Worm (Caenorhabditis elegans) whole organism, L3 larva: ENCODE measurements around the gene B0496.6.

Experiments
- R02D3.7 ChIP-seq: fragments of 150-350 bp; optimal IDR thresholded peaks from 2 replicates; lab custom pipeline; 2014; ENCODE audit warnings: missing biosample characterization, missing genetic modification characterization
- ZK546.5 ChIP-seq: sonication (generic microtip); optimal IDR thresholded peaks from 2 replicates; lab custom pipeline; 2017; ENCODE audit warnings: missing biosample characterization, missing genetic modification characterization
- ama-1 ChIP-seq: fragments of 150-350 bp; optimal IDR thresholded peaks from 2 replicates; lab custom pipeline; 2018
- ceh-16 ChIP-seq: sonication (generic microtip); optimal IDR thresholded peaks from 2 replicates; lab custom pipeline; 2017; ENCODE audit warnings: missing biosample characterization, missing genetic modification characterization
- ceh-82 ChIP-seq: fragments of 150-350 bp; optimal IDR thresholded peaks from 2 replicates; lab custom pipeline; 2014; ENCODE audit warnings: missing biosample characterization, missing genetic modification characterization
- egl-27 ChIP-seq: sonication (generic microtip); optimal IDR thresholded peaks from 4 replicates; lab custom pipeline; 2017; ENCODE audit warnings: missing biosample characterization, missing genetic modification reagents, missing genetic modification characterization
- egl-5 ChIP-seq: fragments of 150-350 bp; optimal IDR thresholded peaks from 2 replicates; lab custom pipeline; 2017; ENCODE audit warnings: missing biosample characterization, missing genetic modification reagents, missing genetic modification characterization, inconsistent platforms
- elt-1 ChIP-seq: fragments of 150-350 bp; optimal IDR thresholded peaks from 2 replicates; lab custom pipeline; 2014; ENCODE audit warnings: missing biosample characterization, missing genetic modification characterization
- elt-2 ChIP-seq: sonication (generic microtip); optimal IDR thresholded peaks from 2 replicates; lab custom pipeline; 2016; ENCODE audit warnings: missing genetic modification reagents, mild to moderate bottlenecking, missing genetic modification characterization, missing compliant biosample characterization
- elt-3 ChIP-seq, 3 experiments: fragments of 150-350 bp in 1 of 3; sonication (generic microtip) in 2 of 3; optimal IDR thresholded peaks; 2 replicates in 2 of 3; 4 replicates in 1 of 3; lab custom pipeline; 2014 to 2017; ENCODE audit warnings: missing biosample characterization in 3 of 3, missing genetic modification characterization in 3 of 3
- eor-1 ChIP-seq, 2 experiments: fragments of 150-350 bp; optimal IDR thresholded peaks; 2 replicates each; lab custom pipeline; 2014 to 2018; ENCODE audit warnings: missing biosample characterization in 2 of 2, missing genetic modification characterization in 2 of 2
- fkh-10 ChIP-seq: sonication (generic microtip); optimal IDR thresholded peaks from 2 replicates; lab custom pipeline; 2017; ENCODE audit warnings: missing biosample characterization, missing genetic modification reagents, missing genetic modification characterization
- fos-1 ChIP-seq: fragments of 150-350 bp; optimal IDR thresholded peaks from 2 replicates; lab custom pipeline; 2014; ENCODE audit warnings: missing biosample characterization, missing genetic modification characterization
- hmg-11 ChIP-seq: sonication (generic microtip); optimal IDR thresholded peaks from 2 replicates; lab custom pipeline; 2016; ENCODE audit warnings: missing genetic modification characterization, missing compliant biosample characterization
- jun-1 ChIP-seq: fragments of 150-350 bp; optimal IDR thresholded peaks from 2 replicates; lab custom pipeline; 2014; ENCODE audit warnings: missing biosample characterization, missing genetic modification reagents, missing genetic modification characterization
- lin-15B ChIP-seq: fragments of 150-350 bp; optimal IDR thresholded peaks from 2 replicates; lab custom pipeline; 2014; ENCODE audit warnings: missing biosample characterization, missing genetic modification characterization
- lin-39 ChIP-seq: fragments of 150-350 bp; optimal IDR thresholded peaks from 2 replicates; lab custom pipeline; 2018; ENCODE audit warnings: missing biosample characterization, missing genetic modification reagents, missing genetic modification characterization
- lsy-12 ChIP-seq: sonication (generic microtip); optimal IDR thresholded peaks from 2 replicates; lab custom pipeline; 2016; ENCODE audit warnings: mild to moderate bottlenecking, missing genetic modification characterization, missing compliant biosample characterization
- mml-1 ChIP-seq: fragments of 150-350 bp; sonication (generic microtip); optimal IDR thresholded peaks from 3 replicates; lab custom pipeline; 2014; ENCODE audit warnings: missing biosample characterization, missing genetic modification characterization
- nfya-1 ChIP-seq: sonication (generic microtip); optimal IDR thresholded peaks from 2 replicates; lab custom pipeline; 2017; ENCODE audit warnings: missing genetic modification characterization, mild to moderate bottlenecking, missing compliant biosample characterization, antibody characterized with exemption, moderate library complexity; ENCODE audit not compliant: insufficient read depth
- nhr-11 ChIP-seq: fragments of 150-350 bp; optimal IDR thresholded peaks from 2 replicates; lab custom pipeline; 2014; ENCODE audit warnings: missing biosample characterization, missing genetic modification characterization
- nhr-12 ChIP-seq: fragments of 150-350 bp; optimal IDR thresholded peaks from 2 replicates; lab custom pipeline; 2014; ENCODE audit warnings: missing biosample characterization, missing genetic modification characterization
- nhr-23 ChIP-seq: fragments of 150-350 bp; optimal IDR thresholded peaks from 2 replicates; lab custom pipeline; 2014; ENCODE audit warnings: missing biosample characterization, missing genetic modification reagents, missing genetic modification characterization
- nhr-25 ChIP-seq: sonication (generic microtip); optimal IDR thresholded peaks from 2 replicates; lab custom pipeline; 2017; ENCODE audit warnings: missing biosample characterization, missing genetic modification characterization
- nhr-43 ChIP-seq: sonication (generic microtip); optimal IDR thresholded peaks from 2 replicates; lab custom pipeline; 2016; ENCODE audit warnings: mild to moderate bottlenecking, missing genetic modification characterization, missing compliant biosample characterization; ENCODE audit not compliant: poor library complexity, severe bottlenecking
- nhr-77 ChIP-seq: fragments of 150-350 bp; optimal IDR thresholded peaks from 2 replicates; lab custom pipeline; 2014; ENCODE audit warnings: missing biosample characterization, missing genetic modification characterization
- pha-4 ChIP-seq: fragments of 150-350 bp; optimal IDR thresholded peaks from 2 replicates; lab custom pipeline; 2014; ENCODE audit warnings: missing biosample characterization, missing genetic modification reagents, missing genetic modification characterization
- pqm-1 ChIP-seq: fragments of 150-350 bp; optimal IDR thresholded peaks from 2 replicates; lab custom pipeline; 2017; ENCODE audit warnings: missing biosample characterization, missing genetic modification characterization, inconsistent platforms
- snpc-4 ChIP-seq: fragments of 150-350 bp; optimal IDR thresholded peaks from 2 replicates; lab custom pipeline; 2014; ENCODE audit warnings: missing biosample characterization, missing genetic modification characterization
- tbx-2 ChIP-seq: sonication (generic microtip); optimal IDR thresholded peaks from 2 replicates; lab custom pipeline; 2016; ENCODE audit warnings: mild to moderate bottlenecking, missing genetic modification characterization, missing compliant biosample characterization
- unc-39 ChIP-seq: sonication (generic microtip); optimal IDR thresholded peaks from 4 replicates; lab custom pipeline; 2017; ENCODE audit warnings: missing biosample characterization, missing genetic modification characterization
- unc-62 ChIP-seq: fragments of 150-350 bp; sonication (generic microtip); optimal IDR thresholded peaks from 4 replicates; lab custom pipeline; 2014; ENCODE audit warnings: missing biosample characterization, missing genetic modification reagents, missing genetic modification characterization
- zag-1 ChIP-seq: fragments of 150-350 bp; optimal IDR thresholded peaks from 2 replicates; lab custom pipeline; 2014; ENCODE audit warnings: missing biosample characterization, missing genetic modification characterization

The B0496.6 gene

ce11 chrIV:7445995-7446394, 27.1 kb downstream of the B0496.6 start, which contains the start of gene B0496.1:
Gene B0496.1 (plus strand): TSS chrIV:7446295.
- TF ChIP-seq ceh-82 (no peak), fkh-10 (no peak), snpc-4 (tag; lab: Kevin White, UChicago) (no peak), unc-39 (tag; lab: Kevin White, UChicago) (no peak), zag-1 (no peak), pqm-1 (tag; lab: Kevin White, UChicago) (no peak), lin-15B (tag; lab: Kevin White, UChicago) (no peak), jun-1 (tag; lab: Kevin White, UChicago) (no peak), nfya-1 (no peak), lsy-12 (no peak)

DNA sequence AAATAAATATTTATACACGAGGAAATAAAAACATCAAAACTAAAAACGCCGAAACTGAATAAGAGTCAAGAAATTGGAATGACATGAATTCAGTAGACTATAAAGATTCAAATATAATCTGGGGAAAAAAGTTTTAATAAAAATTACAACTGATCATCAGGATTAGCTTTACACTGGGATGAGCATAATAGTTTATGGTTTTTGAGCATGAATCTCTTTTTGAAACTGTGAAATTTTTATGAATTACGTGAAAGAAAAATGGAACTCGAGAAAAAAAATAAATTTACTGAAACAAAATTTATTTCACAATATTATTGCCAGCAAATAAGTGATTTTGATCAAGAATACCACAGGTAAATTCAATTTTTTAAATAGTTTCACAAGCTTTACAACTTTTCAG, 28.6 kb downstream of the B0496.6 start, which contains the start of gene B0496.2:
TSS of gene B0496.2 (plus strand) at position 301 of the 400 bp plus-strand sequence.
- TF ChIP-seq eor-1 (tag; optimal IDR thresholded peaks at IDR 0.05; lab: Kevin White, UChicago) (no peak), nhr-11 (no peak), fos-1 (no peak), unc-39 (tag; lab: Kevin White, UChicago) (no peak), nhr-77 (no peak), lin-15B (tag; lab: Kevin White, UChicago) (no peak), elt-3 (tag; optimal IDR thresholded peaks at IDR 0.05; lab: Kevin White, UChicago) (no peak), egl-27 (tag; lab: Kevin White, UChicago) (no peak), nhr-23 (tag; lab: Kevin White, UChicago) (no peak), pqm-1 (tag; lab: Kevin White, UChicago) (no peak), nhr-12 (tag; lab: Kevin White, UChicago) (no peak), ceh-16 (tag; lab: Kevin White, UChicago) (no peak), jun-1 (tag; lab: Kevin White, UChicago) (no peak)

ce11 chrIV:7451345-7451744, 32.4 kb downstream of the B0496.6 start, which contains the start of gene tes-1:
Gene tes-1 (minus strand): TSS chrIV:7451445.
- no peak for TF ChIP-seq ama-1 (lab: Kevin White, UChicago)
- no peak for TF ChIP-seq fkh-10
- TF ChIP-seq nhr-12 (tag; lab: Kevin White, UChicago) = no peak
- no peak for TF ChIP-seq elt-3 (tag; optimal IDR thresholded peaks at IDR 0.05; lab: Kevin White, UChicago)
- TF ChIP-seq R02D3.7 (tag; lab: Kevin White, UChicago) = no peak
- TF ChIP-seq elt-2 (tag; lab: Kevin White, UChicago) = no peak
- TF ChIP-seq tbx-2 = no peak
- no peak for TF ChIP-seq nhr-43 (tag; lab: Kevin White, UChicago)
- no peak for TF ChIP-seq unc-39 (tag; lab: Kevin White, UChicago)
- no peak for TF ChIP-seq ceh-82
- no peak for TF ChIP-seq egl-27 (tag; lab: Kevin White, UChicago)
- no peak for TF ChIP-seq unc-62 (GFP tag; lab: Kevin White, UChicago)
- TF ChIP-seq mml-1 (tag; lab: Kevin White, UChicago) = no peak
- TF ChIP-seq, all 47 proteins: peak for 0

DNA sequence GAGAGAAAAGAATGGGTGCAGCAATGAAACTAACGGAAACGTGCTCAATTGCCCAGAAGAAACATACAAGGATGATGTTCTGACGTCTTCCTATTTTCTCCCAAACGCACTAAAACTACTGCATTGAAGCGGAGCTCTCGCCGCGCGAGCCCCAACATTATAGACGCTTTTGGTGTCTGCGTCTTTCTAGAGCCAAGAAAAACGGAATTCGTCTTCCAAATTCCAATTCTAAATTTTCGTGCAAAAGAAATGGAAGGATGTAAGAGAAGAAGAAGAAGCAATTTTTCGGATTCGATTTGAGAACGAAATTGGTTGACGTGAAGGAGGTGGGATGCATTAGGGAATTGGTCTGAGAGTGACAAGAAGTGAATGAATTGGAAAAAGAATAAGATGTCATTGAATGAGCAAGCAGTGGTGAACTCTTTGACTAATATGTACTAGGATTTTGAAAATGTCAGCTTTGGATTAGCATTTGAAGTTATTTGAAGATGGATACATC, 34.8 kb downstream of the B0496.6 start:
- TF ChIP-seq ZK546.5 = no peak
- TF ChIP-seq pha-4 (tag; lab: Kevin White, UChicago) = no peak
- peak; percentile 20 for TF ChIP-seq lin-39 (tag; lab: Kevin White, UChicago)
- no peak for TF ChIP-seq egl-5 (tag; lab: Kevin White, UChicago)
- no peak for TF ChIP-seq hmg-11 (tag; lab: Kevin White, UChicago)
- no peak for TF ChIP-seq elt-1 (tag; lab: Kevin White, UChicago)

DNA sequence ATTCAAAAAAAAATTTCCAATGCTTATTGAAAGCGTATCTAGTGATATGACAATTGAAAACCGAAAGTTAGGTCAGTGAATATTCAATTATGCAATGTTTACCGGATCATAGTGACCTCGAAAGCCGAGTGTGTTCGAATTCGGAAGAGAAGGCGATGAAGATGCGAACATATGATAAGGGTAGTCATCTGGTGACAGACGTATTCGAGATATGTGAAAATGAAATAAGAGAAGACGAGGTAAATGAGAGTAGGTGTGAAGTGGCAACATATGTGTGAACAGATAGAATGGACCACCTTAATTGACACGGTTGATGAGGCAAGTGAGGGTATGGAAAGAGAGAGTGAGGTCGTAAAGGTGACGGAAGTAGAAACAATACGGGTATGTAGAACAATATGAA, 36.0 kb downstream of the B0496.6 start:
- peak; percentile 36 for TF ChIP-seq nhr-25
- no peak for TF ChIP-seq egl-27 (tag; lab: Kevin White, UChicago)
- TF ChIP-seq egl-5 (tag; lab: Kevin White, UChicago) = no peak
- TF ChIP-seq, all 47 proteins: peak for 1
